Fruit fly (Drosophila melanogaster) whole organism, embryonic: Measurements from ENCODE around the gene CG6923.

Experiments used
- B-H1 ChIP-seq: fragments of 200-800 bp; sonication (Bioruptor generic); IDR thresholded peaks from 3 replicates; pipeline ENCODE4 v1.3.6; 2022; ENCODE audit warnings: missing biosample characterization, missing genetic modification characterization
- BEAF-32 ChIP-seq: fragments of 200-800 bp; sonication (Bioruptor generic); optimal IDR thresholded peaks from 3 replicates; lab custom pipeline; 2017; ENCODE audit warnings: missing biosample characterization, missing genetic modification characterization, mild to moderate bottlenecking, moderate library complexity, missing genetic modification reagents
- Bgb ChIP-seq: fragments of 200-800 bp; sonication (Bioruptor generic); IDR thresholded peaks from 2 replicates; pipeline ENCODE4 v1.3.6; 2022; ENCODE audit warnings: missing biosample characterization, missing genetic modification characterization; ENCODE audit not compliant: partially characterized antibody
- BtbVII ChIP-seq: fragments of 200-800 bp; sonication (Bioruptor generic); optimal IDR thresholded peaks from 3 replicates; lab custom pipeline; 2017; ENCODE audit warnings: missing biosample characterization, mild to moderate bottlenecking, missing genetic modification characterization
- CG10431 ChIP-seq: fragments of 200-800 bp; sonication (Bioruptor generic); optimal IDR thresholded peaks from 3 replicates; lab custom pipeline; 2018; ENCODE audit warnings: missing biosample characterization, mild to moderate bottlenecking, missing genetic modification characterization
- CG11456 ChIP-seq: fragments of 200-800 bp; sonication (Bioruptor generic); IDR thresholded peaks from 3 replicates; pipeline ENCODE4 v1.3.6; 2022; ENCODE audit warnings: missing biosample characterization, missing genetic modification characterization
- CG12744 ChIP-seq: fragments of 200-800 bp; sonication (Bioruptor generic); optimal IDR thresholded peaks from 2 replicates; lab custom pipeline; 2016; ENCODE audit warnings: missing biosample characterization, missing genetic modification characterization
- CG14710 ChIP-seq: fragments of 200-800 bp; sonication (Bioruptor generic); optimal IDR thresholded peaks from 3 replicates; lab custom pipeline; 2019; ENCODE audit warnings: missing biosample characterization, mild to moderate bottlenecking, missing genetic modification characterization, moderate library complexity
- CG17328 ChIP-seq: fragments of 200-800 bp; sonication (Bioruptor generic); IDR thresholded peaks from 2 replicates; pipeline ENCODE4 v1.3.6; 2022; ENCODE audit warnings: missing biosample characterization, missing genetic modification characterization
- CG17568 ChIP-seq: fragments of 200-800 bp; sonication (Bioruptor generic); optimal IDR thresholded peaks from 2 replicates; lab custom pipeline; 2018; ENCODE audit warnings: missing biosample characterization, mild to moderate bottlenecking, missing genetic modification characterization, moderate library complexity
- CG18619 ChIP-seq: fragments of 200-800 bp; sonication (Bioruptor generic); optimal IDR thresholded peaks from 3 replicates; lab custom pipeline; 2017; ENCODE audit warnings: missing biosample characterization, mild to moderate bottlenecking, missing genetic modification characterization
- CG3065 ChIP-seq: fragments of 200-800 bp; sonication (Bioruptor generic); optimal IDR thresholded peaks from 2 replicates; lab custom pipeline; 2016; ENCODE audit warnings: missing biosample characterization, missing genetic modification characterization
- CG31365 ChIP-seq: fragments of 200-800 bp; sonication (Bioruptor generic); optimal IDR thresholded peaks from 2 replicates; lab custom pipeline; 2018; ENCODE audit warnings: missing biosample characterization, mild to moderate bottlenecking, missing genetic modification characterization
- CG32532 ChIP-seq: fragments of 200-800 bp; sonication (Bioruptor generic); IDR thresholded peaks from 2 replicates; pipeline ENCODE4 v1.3.6; 2022; ENCODE audit warnings: missing biosample characterization, missing genetic modification characterization
- CG3407 ChIP-seq: fragments of 200-800 bp; sonication (Bioruptor generic); optimal IDR thresholded peaks from 2 replicates; lab custom pipeline; 2018; ENCODE audit warnings: missing biosample characterization, mild to moderate bottlenecking, missing genetic modification characterization
- CG7963 ChIP-seq: fragments of 200-800 bp; sonication (Bioruptor generic); IDR thresholded peaks from 3 replicates; pipeline ENCODE4 v1.3.6; 2022; ENCODE audit warnings: missing biosample characterization, missing genetic modification characterization; ENCODE audit not compliant: partially characterized antibody
- CG8478 ChIP-seq: fragments of >200 bp; optimal IDR thresholded peaks from 2 replicates; lab custom pipeline; 2018
- CrebB ChIP-seq: fragments of 200-800 bp; sonication (Bioruptor generic); optimal IDR thresholded peaks from 3 replicates; lab custom pipeline; 2018; ENCODE audit warnings: missing biosample characterization, mild to moderate bottlenecking, missing genetic modification characterization
- Dad ChIP-seq: fragments of 200-800 bp; sonication (Bioruptor generic); optimal IDR thresholded peaks from 3 replicates; lab custom pipeline; 2016; ENCODE audit warnings: missing biosample characterization, missing genetic modification characterization
- Dp ChIP-seq: fragments of 200-800 bp; sonication (Bioruptor generic); optimal IDR thresholded peaks from 2 replicates; lab custom pipeline; 2018; ENCODE audit warnings: missing biosample characterization, mild to moderate bottlenecking, missing genetic modification characterization, moderate library complexity
- Ets97D ChIP-seq: fragments of 200-800 bp; sonication (Bioruptor generic); optimal IDR thresholded peaks from 3 replicates; lab custom pipeline; 2016; ENCODE audit warnings: missing biosample characterization, missing genetic modification characterization
- H2.0 ChIP-seq: fragments of 200-800 bp; sonication (Bioruptor generic); IDR thresholded peaks from 2 replicates; pipeline ENCODE4 v1.3.6; 2022; ENCODE audit warnings: missing biosample characterization, missing genetic modification characterization
- Lim3 ChIP-seq: fragments of 200-800 bp; sonication (Bioruptor generic); IDR thresholded peaks from 2 replicates; pipeline ENCODE4 v1.3.6; 2022; ENCODE audit warnings: missing biosample characterization, missing genetic modification characterization
- Lpt ChIP-seq: fragments of >200 bp; optimal IDR thresholded peaks from 2 replicates; lab custom pipeline; 2018; ENCODE audit warnings: missing biosample characterization, missing genetic modification characterization
- Max ChIP-seq: fragments of 200-800 bp; sonication (Bioruptor generic); optimal IDR thresholded peaks from 2 replicates; lab custom pipeline; 2016; ENCODE audit warnings: missing biosample characterization, mild to moderate bottlenecking, missing genetic modification characterization
- Mrtf ChIP-seq: fragments of 200-800 bp; sonication (Bioruptor generic); IDR thresholded peaks from 3 replicates; pipeline ENCODE4 v1.3.6; 2022; ENCODE audit warnings: missing biosample characterization, missing genetic modification characterization
- Spps ChIP-seq: fragments of 200-800 bp; sonication (Bioruptor generic); optimal IDR thresholded peaks from 2 replicates; lab custom pipeline; 2018; ENCODE audit warnings: missing biosample characterization, mild to moderate bottlenecking, missing genetic modification characterization
- Ssrp ChIP-seq: fragments of 200-800 bp; sonication (Bioruptor generic); optimal IDR thresholded peaks from 2 replicates; lab custom pipeline; 2018; ENCODE audit warnings: missing biosample characterization, mild to moderate bottlenecking, missing genetic modification characterization, moderate library complexity
- Stat92E ChIP-seq, 3 experiments: fragments of >200 bp in 2 of 3; fragments of 200-800 bp in 1 of 3; sonication (Bioruptor generic) in 1 of 3; optimal IDR thresholded peaks; 2 replicates each; lab custom pipeline; 2017 to 2019; ENCODE audit warnings: missing biosample characterization in 3 of 3, missing genetic modification characterization in 3 of 3, mild to moderate bottlenecking in 1 of 3, moderate library complexity in 1 of 3
- TFAM ChIP-seq: fragments of 200-800 bp; sonication (Bioruptor generic); optimal IDR thresholded peaks from 2 replicates; lab custom pipeline; 2017; ENCODE audit warnings: missing biosample characterization, missing genetic modification characterization, inconsistent platforms
- Usf ChIP-seq: fragments of 200-800 bp; sonication (Bioruptor generic); optimal IDR thresholded peaks from 2 replicates; lab custom pipeline; 2017; ENCODE audit warnings: missing genotype, missing biosample characterization, missing genetic modification characterization
- ab ChIP-seq: fragments of 200-800 bp; sonication (Bioruptor generic); optimal IDR thresholded peaks from 2 replicates; lab custom pipeline; 2016; ENCODE audit warnings: missing biosample characterization, missing genetic modification characterization
- bbx ChIP-seq: fragments of 200-800 bp; sonication (Bioruptor generic); IDR thresholded peaks from 2 replicates; pipeline ENCODE4 v1.3.6; 2022; ENCODE audit warnings: missing biosample characterization, missing genetic modification characterization; ENCODE audit not compliant: partially characterized antibody
- bsh ChIP-seq, 2 experiments: fragments of 200-800 bp; sonication (Bioruptor generic); optimal IDR thresholded peaks; 2 replicates each; lab custom pipeline; 2017 to 2018; ENCODE audit warnings: mild to moderate bottlenecking in 2 of 2, missing biosample characterization in 2 of 2, missing genetic modification characterization in 2 of 2, moderate library complexity in 1 of 2
- crp ChIP-seq, 2 experiments: fragments of 200-800 bp; sonication (Bioruptor generic); optimal IDR thresholded peaks; 2 replicates in 1 of 2; 3 replicates in 1 of 2; lab custom pipeline; 2017; ENCODE audit warnings: missing biosample characterization in 2 of 2, missing genetic modification characterization in 2 of 2, mild to moderate bottlenecking in 1 of 2, moderate library complexity in 1 of 2
- dimm ChIP-seq: fragments of 200-800 bp; sonication (Bioruptor generic); IDR thresholded peaks from 2 replicates; pipeline ENCODE4 v1.3.6; 2022; ENCODE audit warnings: missing biosample characterization, missing genetic modification characterization
- ems ChIP-seq: fragments of 200-800 bp; sonication (Bioruptor generic); optimal IDR thresholded peaks from 3 replicates; lab custom pipeline; 2016; ENCODE audit warnings: missing biosample characterization, missing genetic modification characterization
- gem ChIP-seq: fragments of 200-800 bp; sonication (Bioruptor generic); optimal IDR thresholded peaks from 2 replicates; lab custom pipeline; 2019; ENCODE audit warnings: missing biosample characterization, mild to moderate bottlenecking, missing genetic modification characterization, moderate library complexity
- gfzf ChIP-seq: fragments of 200-800 bp; sonication (Bioruptor generic); optimal IDR thresholded peaks from 2 replicates; lab custom pipeline; 2016; ENCODE audit warnings: missing biosample characterization, mild to moderate bottlenecking, missing genetic modification characterization, moderate library complexity
- lov ChIP-seq, 2 experiments: fragments of 200-800 bp in 1 of 2; fragments of >200 bp in 1 of 2; sonication (Bioruptor generic) in 1 of 2; IDR thresholded peaks in 1 of 2; optimal IDR thresholded peaks in 1 of 2; 2 replicates in 1 of 2; 3 replicates in 1 of 2; pipeline versions ENCODE4 v1.3.6 to Lab custom; 2017 to 2022; ENCODE audit warnings: missing biosample characterization in 1 of 2, missing genetic modification characterization in 1 of 2
- luna ChIP-seq: fragments of 200-800 bp; sonication (Bioruptor generic); optimal IDR thresholded peaks from 2 replicates; lab custom pipeline; 2016; ENCODE audit warnings: missing biosample characterization, missing genetic modification characterization
- mirr ChIP-seq: fragments of 200-800 bp; sonication (Bioruptor generic); optimal IDR thresholded peaks from 3 replicates; lab custom pipeline; 2018; ENCODE audit warnings: missing biosample characterization, mild to moderate bottlenecking, missing genetic modification characterization
- pho ChIP-seq: fragments of 200-800 bp; sonication (Bioruptor generic); optimal IDR thresholded peaks from 2 replicates; lab custom pipeline; 2016; ENCODE audit warnings: missing biosample characterization, missing genetic modification characterization
- pnt ChIP-seq: fragments of 200-800 bp; sonication (Bioruptor generic); optimal IDR thresholded peaks from 3 replicates; lab custom pipeline; 2016; ENCODE audit warnings: missing biosample characterization, missing genetic modification characterization
- pros ChIP-seq: fragments of 200-800 bp; sonication (Bioruptor generic); optimal IDR thresholded peaks from 3 replicates; lab custom pipeline; 2019; ENCODE audit warnings: missing biosample characterization, mild to moderate bottlenecking, missing genetic modification characterization, moderate library complexity
- pzg ChIP-seq: fragments of 200-800 bp; sonication (Bioruptor generic); optimal IDR thresholded peaks from 3 replicates; lab custom pipeline; 2018; ENCODE audit warnings: missing biosample characterization, mild to moderate bottlenecking, missing genetic modification characterization, moderate library complexity
- rib ChIP-seq: fragments of 200-800 bp; sonication (Bioruptor generic); IDR thresholded peaks from 2 replicates; pipeline ENCODE4 v1.3.6; 2022; ENCODE audit warnings: missing biosample characterization, missing genetic modification characterization
- sna ChIP-seq: fragments of 200-800 bp; sonication (Bioruptor generic); IDR thresholded peaks from 2 replicates; pipeline ENCODE4 v1.3.6; 2022; ENCODE audit warnings: missing biosample characterization, missing genetic modification characterization; ENCODE audit not compliant: partially characterized antibody
- unc-4 ChIP-seq: fragments of 200-800 bp; sonication (Bioruptor generic); IDR thresholded peaks from 2 replicates; pipeline ENCODE4 v1.3.6; 2022; ENCODE audit warnings: missing biosample characterization, missing genetic modification characterization; ENCODE audit not compliant: partially characterized antibody
- wdn ChIP-seq: fragments of 200-800 bp; sonication (Bioruptor generic); IDR thresholded peaks from 2 replicates; pipeline ENCODE4 v1.3.6; 2022; ENCODE audit warnings: missing biosample characterization, missing genetic modification characterization

Gene CG6923

DNA sequence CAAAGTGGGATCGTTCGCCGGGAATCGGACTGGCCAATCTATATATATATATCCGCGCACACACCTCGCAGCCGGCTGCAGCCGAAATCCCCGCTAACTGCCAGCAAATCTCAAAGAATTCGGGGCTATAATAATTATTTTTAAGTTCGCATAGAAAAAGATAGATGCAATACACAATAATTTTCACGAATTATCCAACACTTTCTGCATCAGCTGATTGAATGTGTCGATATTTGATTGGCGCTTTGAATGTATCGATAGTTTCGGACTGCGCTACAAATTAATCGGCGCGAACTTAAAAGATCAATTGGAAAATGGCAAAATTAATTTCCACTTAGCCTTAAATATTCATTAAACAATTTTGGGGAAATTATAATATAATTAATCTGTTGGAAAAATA, 47.0 kb upstream of the CG6923 start, which contains the start of gene Sbf (continued):
- TF ChIP-seq CG18619 (GFP tag; lab: Kevin White, UChicago) (no peak), luna (GFP tag; lab: Kevin White, UChicago) (no peak), pros (GFP tag; lab: Kevin White, UChicago) (no peak), Lpt (no peak), ab (GFP tag; lab: Kevin White, UChicago) (no peak), CrebB (tag; lab: Kevin White, UChicago) (peak; percentile 1), pnt (no peak), Spps (tag; lab: Kevin White, UChicago) (no peak), mirr (GFP tag; lab: Kevin White, UChicago) (no peak), Bgb (peak; percentile 87), Stat92E (GFP tag; optimal IDR thresholded peaks at IDR 0.05; lab: Kevin White, UChicago) (peak in 1 of 3 experiments; percentile 10), Ssrp (no peak), CG31365 (tag; lab: Kevin White, UChicago) (no peak), Ets97D (GFP tag; lab: Kevin White, UChicago) (peak; percentile 57), CG14710 (tag; lab: Kevin White, UChicago) (peak; percentile 62), wdn (GFP tag; lab: Robert Waterston, UW) (no peak), CG12744 (GFP tag; lab: Kevin White, UChicago) (no peak), Usf (no peak), Dad (GFP tag; lab: Kevin White, UChicago) (no peak), unc-4 (peak; percentile 85), rib (no peak), CG10431 (no peak), Dp (GFP tag; lab: Kevin White, UChicago) (peak; percentile 98), CG32532 (GFP tag; lab: Robert Waterston, UW) (no peak), CG3065 (no peak), crp (GFP tag; optimal IDR thresholded peaks at IDR 0.05; lab: Kevin White, UChicago) (peak; percentile 80 to 98), CG17568 (GFP tag; lab: Kevin White, UChicago) (no peak), bbx (peak; percentile 92), Max (GFP tag; lab: Kevin White, UChicago) (peak; percentile 17), Lim3 (GFP tag; lab: Robert Waterston, UW) (no peak), CG17328 (no peak), BtbVII (GFP tag; lab: Kevin White, UChicago) (no peak), CG7963 (GFP tag; lab: Robert Waterston, UW) (peak; percentile 81; the same call in 2 of the 3 replicates), bsh (GFP tag; optimal IDR thresholded peaks at IDR 0.05; lab: Kevin White, UChicago) (no peak), sna (GFP tag; lab: Robert Waterston, UW) (peak; percentile 85), pho (peak; percentile 28), gem (tag; lab: Kevin White, UChicago) (no peak), CG3407 (no peak), CG8478 (lab: Kevin White, UChicago) (no peak), H2.0 (GFP tag; lab: Robert Waterston, UW) (no peak), lov (optimal IDR thresholded peaks at IDR 0.05; lab: Kevin White, UChicago) (no peak), lov (GFP tag; IDR thresholded peaks at IDR 0.05; lab: Robert Waterston, UW) (no peak), B-H1 (GFP tag; lab: Robert Waterston, UW) (no peak), pzg (GFP tag; lab: Kevin White, UChicago) (peak; percentile 89), ems (GFP tag; lab: Kevin White, UChicago) (peak; percentile 3), Mrtf (GFP tag; lab: Robert Waterston, UW) (no peak), dimm (GFP tag; lab: Robert Waterston, UW) (no peak), gfzf (GFP tag; lab: Kevin White, UChicago) (peak; percentile 8), CG11456 (GFP tag; lab: Robert Waterston, UW) (no peak), BEAF-32 (GFP tag; lab: Kevin White, UChicago) (peak; percentile 87), TFAM (GFP tag; lab: Kevin White, UChicago) (no peak)
